Worm (Caenorhabditis elegans): ENCODE results near the gene pcf-11.

Gene pcf-11

DNA sequence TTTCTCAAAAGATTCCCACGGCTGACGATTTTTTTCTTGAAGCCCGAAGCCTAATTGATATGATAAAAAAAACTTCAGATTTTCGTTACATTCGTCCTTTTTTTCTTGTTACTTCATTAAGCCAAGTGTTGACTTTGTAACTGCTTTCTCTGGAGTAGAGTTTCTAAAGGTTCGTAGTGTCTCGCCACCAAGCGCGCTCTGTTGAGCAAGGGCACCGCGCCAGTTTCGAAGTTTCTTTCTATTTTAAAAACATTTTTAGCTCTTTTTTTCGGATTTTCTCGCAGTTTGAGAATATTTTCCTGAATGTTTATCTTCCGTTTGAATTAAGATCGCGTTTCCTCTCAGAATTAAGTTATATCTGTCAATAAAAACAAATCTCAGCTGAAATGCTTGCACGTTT is 51.9 kb downstream of the pcf-11 start:
- TF ChIP-seq lin-38 (GFP tag; IDR thresholded peaks at IDR 0.05), result peak; percentile 52
- TF ChIP-seq ceh-32 (tag; optimal IDR thresholded peaks at IDR 0.05; ENCODE audit: poor library complexity), result no peak
- TF ChIP-seq mes-2 (tag; optimal IDR thresholded peaks at IDR 0.05; ENCODE audit: poor library complexity, severe bottlenecking), result peak; percentile 58
- no peak for TF ChIP-seq unc-39 (tag; optimal IDR thresholded peaks at IDR 0.05)
- no peak for TF ChIP-seq zip-11 (GFP tag; IDR thresholded peaks at IDR 0.05)
- peak; percentile 6 for TF ChIP-seq unc-130 (GFP tag; optimal IDR thresholded peaks at IDR 0.05)
- no peak for TF ChIP-seq nhr-111 (GFP tag; optimal IDR thresholded peaks at IDR 0.05)
- TF ChIP-seq Y48G9A.11 (GFP tag; IDR thresholded peaks at IDR 0.05), result no peak

DNA sequence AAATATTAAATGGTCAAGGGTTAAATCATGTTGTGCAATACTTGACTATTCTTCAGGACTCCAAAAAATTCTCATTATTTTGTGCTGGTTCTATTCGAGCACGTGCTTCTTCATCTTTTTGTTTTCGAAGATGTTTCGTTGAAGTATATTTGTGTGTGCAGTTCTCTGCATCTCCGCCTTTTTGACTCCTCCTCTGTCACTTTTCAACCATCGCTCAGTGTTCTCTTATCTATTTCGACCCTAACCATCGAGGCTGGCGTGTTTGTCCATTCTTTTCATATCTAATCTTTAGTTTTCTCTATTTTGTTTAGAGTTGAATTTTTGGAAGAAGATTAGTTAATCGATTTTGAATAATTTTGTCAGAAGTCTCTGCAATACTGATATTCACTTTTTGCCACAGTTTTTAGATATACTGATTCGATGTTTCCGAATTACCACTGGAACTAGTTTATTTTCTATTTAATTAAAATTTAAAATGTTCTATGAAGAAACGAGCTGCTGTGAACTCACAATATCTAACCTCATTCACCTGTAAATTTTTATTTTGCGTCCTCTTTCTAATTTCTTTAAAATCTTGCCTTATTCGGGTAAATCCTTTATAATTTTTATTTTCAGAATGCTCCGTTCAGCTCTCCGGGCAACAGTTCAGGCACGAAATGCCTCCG is 52.6 kb downstream of the pcf-11 start, which contains the start of gene alh-1:
Gene alh-1 (plus strand): TSS at position 615 of the 665 bp plus-strand sequence.
- TF ChIP-seq zip-2 (tag; optimal IDR thresholded peaks at IDR 0.05) (no peak), hlh-30 (tag; optimal IDR thresholded peaks at IDR 0.05; ENCODE audit: insufficient read depth) (peak; percentile 21), mxl-3 (GFP tag; optimal IDR thresholded peaks at IDR 0.05) (peak; percentile 53), lir-3 (tag; optimal IDR thresholded peaks at IDR 0.05) (no peak), lsy-2 (tag; optimal IDR thresholded peaks at IDR 0.05) (peak in 1 of 2 experiments; percentile 12), pha-4 (GFP tag; IDR thresholded peaks at IDR 0.05) (no peak), pha-4 (tag; optimal IDR thresholded peaks at IDR 0.05) (peak; percentile 23), lin-39 (tag; optimal IDR thresholded peaks at IDR 0.05) (no peak), F49E8.2 (tag; optimal IDR thresholded peaks at IDR 0.05; ENCODE audit: borderline replicate concordance) (no peak), T26A8.4 (GFP tag; IDR thresholded peaks at IDR 0.05) (no peak), nhr-28 (tag; optimal IDR thresholded peaks at IDR 0.05) (peak; percentile 54), mdl-1 (tag; optimal IDR thresholded peaks at IDR 0.05) (peak in 1 of 2 experiments; percentile 67), ceh-44 (GFP tag; IDR thresholded peaks at IDR 0.05) (no peak), F37D6.2 (tag; optimal IDR thresholded peaks at IDR 0.05) (no peak), F10B5.3 (tag; optimal IDR thresholded peaks at IDR 0.05) (no peak), dmd-6 (GFP tag; IDR thresholded peaks at IDR 0.05) (peak; percentile 73), zfp-3 (GFP tag; conservative IDR thresholded peaks at IDR 0.05) (no peak), ceh-20 (GFP tag; IDR thresholded peaks at IDR 0.05) (no peak), daf-16 (GFP tag; optimal IDR thresholded peaks at IDR 0.05) (no peak), daf-16 (tag; optimal IDR thresholded peaks at IDR 0.05) (peak; percentile 79), Y5F2A.4 (GFP tag; optimal IDR thresholded peaks at IDR 0.05) (no peak), vab-7 (GFP tag; IDR thresholded peaks at IDR 0.05) (no peak), ceh-28 (tag; optimal IDR thresholded peaks at IDR 0.05) (no peak), daf-8 (GFP tag; IDR thresholded peaks at IDR 0.05) (no peak), nhr-6 (tag; optimal IDR thresholded peaks at IDR 0.05) (no peak), nhr-42 (GFP tag; IDR thresholded peaks at IDR 0.05) (no peak), tra-1 (GFP tag; IDR thresholded peaks at IDR 0.05) (no peak), dve-1 (tag; optimal IDR thresholded peaks at IDR 0.05; ENCODE audit: insufficient read depth) (peak; percentile 69), zag-1 (tag; optimal IDR thresholded peaks at IDR 0.05) (no peak), rbr-2 (tag; optimal IDR thresholded peaks at IDR 0.05) (no peak), Y75B8A.6 (GFP tag; IDR thresholded peaks at IDR 0.05) (no peak), aha-1 (tag) (peak; percentile 20), D1046.2 (GFP tag; IDR thresholded peaks at IDR 0.05) (no peak), nhr-102 (tag; optimal IDR thresholded peaks at IDR 0.05) (no peak), egl-43 (GFP tag; IDR thresholded peaks at IDR 0.05) (no peak), T20F7.1 (GFP tag; optimal IDR thresholded peaks at IDR 0.05) (peak; percentile 12), saeg-2 (GFP tag; IDR thresholded peaks at IDR 0.05) (no peak), aly-2 (tag; optimal IDR thresholded peaks at IDR 0.05) (no peak), lin-1 (GFP tag; IDR thresholded peaks at IDR 0.05) (no peak), ztf-7 (tag; optimal IDR thresholded peaks at IDR 0.05) (no peak), pqm-1 (tag; optimal IDR thresholded peaks at IDR 0.05) (peak; percentile 78), spr-1 (tag; optimal IDR thresholded peaks at IDR 0.05) (no peak)

Measured in whole organism, L4 larva.